Fruit fly (Drosophila melanogaster) whole organism, embryonic: ENCODE data around the gene CG6766.
A peak's percentile ranks its signal among the peaks of the same experiment; 100 is the strongest.

Experiments
- CG1024 ChIP-seq: fragments of 200-800 bp; sonication (Bioruptor generic); IDR thresholded peaks from 2 replicates; pipeline ENCODE4 v1.3.6; 2022; ENCODE audit warnings: missing biosample characterization, missing genetic modification characterization
- CG12659 ChIP-seq: fragments of 200-800 bp; sonication (Bioruptor generic); optimal IDR thresholded peaks from 3 replicates; lab custom pipeline; 2017; ENCODE audit warnings: mild to moderate bottlenecking, missing biosample characterization, missing genetic modification reagents, missing genetic modification characterization
- CG14667 ChIP-seq: fragments of 200-800 bp; sonication (Bioruptor generic); IDR thresholded peaks from 2 replicates; pipeline ENCODE4 v1.3.6; 2022; ENCODE audit warnings: missing biosample characterization, missing genetic modification characterization
- CG15073 ChIP-seq: fragments of 200-800 bp; sonication (Bioruptor generic); optimal IDR thresholded peaks from 2 replicates; lab custom pipeline; 2016; ENCODE audit warnings: missing biosample characterization, missing genetic modification characterization
- CG1529 ChIP-seq: fragments of 200-800 bp; sonication (Bioruptor generic); optimal IDR thresholded peaks from 3 replicates; lab custom pipeline; 2018; ENCODE audit warnings: missing biosample characterization, missing genetic modification characterization
- CG1647 ChIP-seq: fragments of 200-800 bp; sonication (Bioruptor generic); optimal IDR thresholded peaks from 3 replicates; lab custom pipeline; 2016; ENCODE audit warnings: missing biosample characterization, missing genetic modification characterization
- CG16863 ChIP-seq: fragments of 200-800 bp; sonication (Bioruptor generic); optimal IDR thresholded peaks from 3 replicates; lab custom pipeline; 2016; ENCODE audit warnings: missing biosample characterization, missing genetic modification characterization
- CG17328 ChIP-seq: fragments of 200-800 bp; sonication (Bioruptor generic); IDR thresholded peaks from 2 replicates; pipeline ENCODE4 v1.3.6; 2022; ENCODE audit warnings: missing biosample characterization, missing genetic modification characterization
- CG2116 ChIP-seq: fragments of 200-800 bp; sonication (Bioruptor generic); optimal IDR thresholded peaks from 3 replicates; lab custom pipeline; 2018; ENCODE audit warnings: missing biosample characterization, mild to moderate bottlenecking, missing genetic modification characterization
- CG2712 ChIP-seq: fragments of 200-800 bp; optimal IDR thresholded peaks from 3 replicates; lab custom pipeline; 2019; ENCODE audit warnings: missing biosample characterization, mild to moderate bottlenecking, missing genetic modification characterization, moderate library complexity
- CG31224 ChIP-seq: fragments of 200-800 bp; sonication (Bioruptor generic); IDR thresholded peaks from 2 replicates; pipeline ENCODE4 v1.3.6; 2022; ENCODE audit warnings: missing biosample characterization, missing genetic modification characterization
- CG31388 ChIP-seq: fragments of 200-800 bp; sonication (Bioruptor generic); optimal IDR thresholded peaks from 2 replicates; lab custom pipeline; 2016; ENCODE audit warnings: missing biosample characterization, missing genetic modification characterization
- CG3281 ChIP-seq: fragments of 200-800 bp; sonication (Bioruptor generic); optimal IDR thresholded peaks from 3 replicates; lab custom pipeline; 2017; ENCODE audit warnings: missing biosample characterization, mild to moderate bottlenecking, missing genetic modification characterization
- CG4282 ChIP-seq: fragments of 200-800 bp; sonication (Bioruptor generic); optimal IDR thresholded peaks from 2 replicates; lab custom pipeline; 2016; ENCODE audit warnings: missing biosample characterization, missing genetic modification characterization
- CG4820 ChIP-seq: fragments of 200-800 bp; sonication (Bioruptor generic); optimal IDR thresholded peaks from 3 replicates; lab custom pipeline; 2016; ENCODE audit warnings: missing biosample characterization, missing genetic modification characterization
- CG6654 ChIP-seq: fragments of 200-800 bp; sonication (Bioruptor generic); optimal IDR thresholded peaks from 2 replicates; lab custom pipeline; 2017; ENCODE audit warnings: missing biosample characterization, mild to moderate bottlenecking, missing genetic modification characterization
- CG7745 ChIP-seq: fragments of 200-800 bp; sonication (Bioruptor generic); optimal IDR thresholded peaks from 2 replicates; lab custom pipeline; 2018; ENCODE audit warnings: missing biosample characterization, mild to moderate bottlenecking, missing genetic modification characterization, moderate library complexity
- CG7786 ChIP-seq: fragments of 200-800 bp; sonication (Bioruptor generic); optimal IDR thresholded peaks from 2 replicates; lab custom pipeline; 2016; ENCODE audit warnings: missing biosample characterization, missing genetic modification characterization
- Chrac-16 ChIP-seq: fragments of 200-800 bp; sonication (Bioruptor generic); optimal IDR thresholded peaks from 3 replicates; lab custom pipeline; 2016; ENCODE audit warnings: missing biosample characterization, missing genetic modification characterization
- CoRest ChIP-seq: fragments of 200-800 bp; sonication (Bioruptor generic); optimal IDR thresholded peaks from 3 replicates; lab custom pipeline; 2018; ENCODE audit warnings: missing biosample characterization, mild to moderate bottlenecking, missing genetic modification characterization, moderate library complexity
- CrebB ChIP-seq: fragments of 200-800 bp; sonication (Bioruptor generic); optimal IDR thresholded peaks from 3 replicates; lab custom pipeline; 2018; ENCODE audit warnings: missing biosample characterization, mild to moderate bottlenecking, missing genetic modification characterization
- D ChIP-seq, 2 experiments: fragments of 200-800 bp in 1 of 2; fragments of >200 bp in 1 of 2; sonication (Bioruptor generic) in 1 of 2; optimal IDR thresholded peaks; 2 replicates in 1 of 2; 3 replicates in 1 of 2; lab custom pipeline; 2017; ENCODE audit warnings: mild to moderate bottlenecking in 1 of 2, missing biosample characterization in 1 of 2, missing genetic modification characterization in 1 of 2, missing genetic modification reagents in 1 of 2
- Dip3 ChIP-seq: fragments of 200-800 bp; sonication (Bioruptor generic); optimal IDR thresholded peaks from 3 replicates; lab custom pipeline; 2016; ENCODE audit warnings: missing biosample characterization, missing genetic modification characterization
- ERR ChIP-seq: fragments of 200-800 bp; sonication (Bioruptor generic); optimal IDR thresholded peaks from 2 replicates; lab custom pipeline; 2016; ENCODE audit warnings: missing biosample characterization, missing genetic modification characterization
- Elba2 ChIP-seq: fragments of 200-800 bp; sonication (Bioruptor generic); optimal IDR thresholded peaks from 3 replicates; lab custom pipeline; 2016; ENCODE audit warnings: missing biosample characterization, missing genetic modification characterization
- H2.0 ChIP-seq: fragments of 200-800 bp; sonication (Bioruptor generic); IDR thresholded peaks from 2 replicates; pipeline ENCODE4 v1.3.6; 2022; ENCODE audit warnings: missing biosample characterization, missing genetic modification characterization
- Kr ChIP-seq: fragments of 200-800 bp; sonication (Bioruptor generic); optimal IDR thresholded peaks from 2 replicates; lab custom pipeline; 2017; ENCODE audit warnings: missing biosample characterization, mild to moderate bottlenecking, missing genetic modification characterization
- MTF-1 ChIP-seq: fragments of 200-800 bp; sonication (Bioruptor generic); optimal IDR thresholded peaks from 2 replicates; lab custom pipeline; 2018; ENCODE audit warnings: missing biosample characterization, mild to moderate bottlenecking, missing genetic modification characterization, borderline replicate concordance
- Max ChIP-seq: fragments of 200-800 bp; sonication (Bioruptor generic); optimal IDR thresholded peaks from 2 replicates; lab custom pipeline; 2016; ENCODE audit warnings: missing biosample characterization, mild to moderate bottlenecking, missing genetic modification characterization
- Mrtf ChIP-seq: fragments of 200-800 bp; sonication (Bioruptor generic); IDR thresholded peaks from 3 replicates; pipeline ENCODE4 v1.3.6; 2022; ENCODE audit warnings: missing biosample characterization, missing genetic modification characterization
- Nf-YA ChIP-seq: fragments of 200-800 bp; sonication (Bioruptor generic); IDR thresholded peaks from 2 replicates; pipeline ENCODE4 v1.3.6; 2022; ENCODE audit warnings: missing biosample characterization, missing genetic modification characterization
- Ravus ChIP-seq: fragments of 200-800 bp; sonication (Bioruptor generic); IDR thresholded peaks from 2 replicates; pipeline ENCODE4 v1.3.6; 2022; ENCODE audit warnings: missing biosample characterization, missing genetic modification characterization
- Rfx ChIP-seq: fragments of 200-800 bp; sonication (Bioruptor generic); IDR thresholded peaks from 2 replicates; pipeline ENCODE4 v1.3.6; 2022; ENCODE audit warnings: missing biosample characterization, missing genetic modification characterization
- Trl ChIP-seq, 3 experiments: fragments of >200 bp in 2 of 3; fragments of 200-800 bp in 1 of 3; sonication (Bioruptor generic) in 1 of 3; optimal IDR thresholded peaks; 2 replicates in 1 of 3; 3 replicates in 2 of 3; lab custom pipeline; 2016 to 2017; ENCODE audit warnings: missing biosample characterization in 1 of 3, missing genetic modification characterization in 1 of 3
- amos ChIP-seq: fragments of 200-800 bp; sonication (Bioruptor generic); IDR thresholded peaks from 2 replicates; pipeline ENCODE4 v1.3.6; 2022; ENCODE audit warnings: missing biosample characterization, missing genetic modification characterization; ENCODE audit not compliant: partially characterized antibody
- ap ChIP-seq: fragments of 200-800 bp; sonication (Bioruptor generic); IDR thresholded peaks from 2 replicates; pipeline ENCODE4 v1.3.6; 2022; ENCODE audit warnings: missing biosample characterization, missing genetic modification characterization
- chm ChIP-seq: fragments of 200-800 bp; sonication (Bioruptor generic); IDR thresholded peaks from 2 replicates; pipeline ENCODE4 v1.3.6; 2022; ENCODE audit warnings: missing biosample characterization, missing genetic modification characterization
- eve ChIP-seq, 2 experiments: fragments of >200 bp; optimal IDR thresholded peaks; 2 replicates each; lab custom pipeline; 2017; ENCODE audit warnings: missing biosample characterization in 2 of 2, missing genetic modification characterization in 2 of 2
- ftz-f1 ChIP-seq: fragments of 200-800 bp; sonication (Bioruptor generic); optimal IDR thresholded peaks from 2 replicates; lab custom pipeline; 2016; ENCODE audit warnings: missing biosample characterization, missing genetic modification characterization
- fu2 ChIP-seq: fragments of 200-800 bp; sonication (Bioruptor generic); optimal IDR thresholded peaks from 2 replicates; lab custom pipeline; 2016; ENCODE audit warnings: missing biosample characterization, missing genetic modification characterization
- gcm ChIP-seq: fragments of 200-800 bp; sonication (Bioruptor generic); optimal IDR thresholded peaks from 2 replicates; lab custom pipeline; 2019; ENCODE audit warnings: missing biosample characterization, mild to moderate bottlenecking, missing genetic modification characterization, moderate library complexity
- gcm2 ChIP-seq: fragments of 200-800 bp; sonication (Bioruptor generic); optimal IDR thresholded peaks from 2 replicates; lab custom pipeline; 2016; ENCODE audit warnings: missing biosample characterization, missing genetic modification characterization
- mld ChIP-seq: fragments of 200-800 bp; sonication (Bioruptor generic); IDR thresholded peaks from 3 replicates; pipeline ENCODE4 v1.3.6; 2022; ENCODE audit warnings: missing biosample characterization, missing genetic modification characterization; ENCODE audit not compliant: partially characterized antibody
- odd ChIP-seq: fragments of 200-800 bp; sonication (Bioruptor generic); optimal IDR thresholded peaks from 2 replicates; lab custom pipeline; 2017; ENCODE audit warnings: missing biosample characterization, mild to moderate bottlenecking, missing genetic modification characterization
- p53 ChIP-seq: fragments of 200-800 bp; sonication (Bioruptor generic); optimal IDR thresholded peaks from 2 replicates; lab custom pipeline; 2016; ENCODE audit warnings: missing biosample characterization, missing genetic modification characterization
- scrt ChIP-seq: fragments of 200-800 bp; sonication (Bioruptor generic); optimal IDR thresholded peaks from 2 replicates; lab custom pipeline; 2018; ENCODE audit warnings: missing biosample characterization, mild to moderate bottlenecking, missing genetic modification characterization, moderate library complexity
- tll ChIP-seq, 2 experiments: fragments of 200-800 bp in 1 of 2; fragments of >200 bp in 1 of 2; sonication (Bioruptor generic) in 1 of 2; optimal IDR thresholded peaks; 2 replicates each; lab custom pipeline; 2017 to 2019; ENCODE audit warnings: missing biosample characterization in 2 of 2, missing genetic modification characterization in 2 of 2, mild to moderate bottlenecking in 1 of 2, moderate library complexity in 1 of 2
- twi ChIP-seq: fragments of 200-800 bp; optimal IDR thresholded peaks from 2 replicates; lab custom pipeline; 2019; ENCODE audit warnings: missing biosample characterization, mild to moderate bottlenecking, missing genetic modification characterization, moderate library complexity

CG6766 gene

dm6 chr2L:12006397-12007330 lies 33.8 kb downstream of the CG6766 start (continued):
- peak; percentile 97 for TF ChIP-seq odd
- TF ChIP-seq p53 (GFP tag; lab: Kevin White, UChicago) = no peak
- no peak for TF ChIP-seq tll (GFP tag; optimal IDR thresholded peaks at IDR 0.05; lab: Kevin White, UChicago)
- no peak for TF ChIP-seq CG31224 (GFP tag; lab: Robert Waterston, UW)
- peak; percentile 72 for TF ChIP-seq CG2116 (GFP tag; lab: Kevin White, UChicago)
- TF ChIP-seq ftz-f1 (GFP tag; lab: Kevin White, UChicago) = peak; percentile 100
- no peak for TF ChIP-seq H2.0 (GFP tag; lab: Robert Waterston, UW)
- peak; percentile 36 for TF ChIP-seq gcm2 (GFP tag; lab: Kevin White, UChicago)
- peak; percentile 83 for TF ChIP-seq CG6654 (GFP tag; lab: Kevin White, UChicago)
- TF ChIP-seq CG12659 (GFP tag; lab: Kevin White, UChicago) = peak; percentile 97
- TF ChIP-seq CG7786 = peak; percentile 75
- peak; percentile 71 for TF ChIP-seq CG16863 (GFP tag; lab: Kevin White, UChicago)
- no peak for TF ChIP-seq CG14667 (GFP tag; lab: Robert Waterston, UW)
- TF ChIP-seq ap = no peak
- peak; percentile 99 for TF ChIP-seq CoRest (tag; lab: Kevin White, UChicago)
- peak; percentile 28 for TF ChIP-seq CG1647
- TF ChIP-seq mld (GFP tag; lab: Robert Waterston, UW) = no peak
- TF ChIP-seq Trl (optimal IDR thresholded peaks at IDR 0.05; lab: Kevin White, UChicago) = no peak
- peak; percentile 59 for TF ChIP-seq Trl (GFP tag; optimal IDR thresholded peaks at IDR 0.05; lab: Kevin White, UChicago)
- TF ChIP-seq gcm (GFP tag; lab: Kevin White, UChicago) = peak; percentile 96
- no peak for TF ChIP-seq Nf-YA
- peak; percentile 90 for TF ChIP-seq Chrac-16 (GFP tag; lab: Kevin White, UChicago)
- TF ChIP-seq Mrtf = no peak
- no peak for TF ChIP-seq Kr (GFP tag; lab: Kevin White, UChicago)
- no peak for TF ChIP-seq Elba2
- peak; percentile 86 for TF ChIP-seq CG1529 (GFP tag; lab: Kevin White, UChicago)
- no peak for TF ChIP-seq CG17328
- peak; percentile 98 for TF ChIP-seq CG2712
- peak; percentile 91 for TF ChIP-seq CG4820 (GFP tag; lab: Kevin White, UChicago)
- peak; percentile 52 for TF ChIP-seq CG15073 (GFP tag; lab: Kevin White, UChicago)
- no peak for TF ChIP-seq D (optimal IDR thresholded peaks at IDR 0.05; lab: Kevin White, UChicago)
- TF ChIP-seq D (GFP tag; optimal IDR thresholded peaks at IDR 0.05; lab: Kevin White, UChicago) = peak; percentile 97
- TF ChIP-seq chm (GFP tag; lab: Robert Waterston, UW) = no peak
- peak; percentile 82 for TF ChIP-seq ERR (GFP tag; lab: Kevin White, UChicago)
- TF ChIP-seq MTF-1 = peak; percentile 55
- TF ChIP-seq Rfx (GFP tag; lab: Robert Waterston, UW) = no peak
- peak; percentile 90 for TF ChIP-seq Max (GFP tag; lab: Kevin White, UChicago)
- peak; percentile 79 for TF ChIP-seq CG31388 (GFP tag; lab: Kevin White, UChicago)
- TF ChIP-seq amos = no peak
- TF ChIP-seq CG4282 = no peak
- peak; percentile 92 for TF ChIP-seq twi (tag; lab: Kevin White, UChicago)
- TF ChIP-seq CG1024 = no peak
- peak; percentile 51 for TF ChIP-seq CrebB (tag; lab: Kevin White, UChicago)
- TF ChIP-seq eve (GFP tag; optimal IDR thresholded peaks at IDR 0.05; lab: Kevin White, UChicago) = no peak
- peak; percentile 96 for TF ChIP-seq CG3281 (GFP tag; lab: Kevin White, UChicago)
- no peak for TF ChIP-seq Ravus (GFP tag; lab: Robert Waterston, UW)
- no peak for TF ChIP-seq CG7745 (tag; lab: Kevin White, UChicago)
- TF ChIP-seq Dip3 (GFP tag; lab: Kevin White, UChicago) = peak; percentile 19
- TF ChIP-seq scrt (GFP tag; lab: Kevin White, UChicago) = no peak
- TF ChIP-seq fu2 = peak; percentile 22
